Worm (Caenorhabditis elegans) whole organism, midembryonic: ENCODE data around the gene Y102A5C.2.

ENCODE experiments used
- T22C8.4 ChIP-seq: fragments of 200-800 bp; sonication (Bioruptor generic); IDR thresholded peaks from 2 replicates; pipeline ENCODE4 v1.3.6; 2022; ENCODE audit warnings: missing genetic modification characterization, missing compliant biosample characterization
- cog-1 ChIP-seq: sonication (generic microtip); optimal IDR thresholded peaks from 2 replicates; lab custom pipeline; 2016; ENCODE audit warnings: missing genetic modification characterization, missing compliant biosample characterization
- flt-1 ChIP-seq: fragments of 200-800 bp; sonication (Bioruptor generic); IDR thresholded peaks from 2 replicates; pipeline ENCODE4 v1.3.6; 2022; ENCODE audit warnings: missing genetic modification characterization, missing compliant biosample characterization
- klf-2 ChIP-seq: fragments of 200-800 bp; sonication (Bioruptor generic); conservative IDR thresholded peaks from 2 replicates; pipeline ENCODE4 v1.3.6; 2022; ENCODE audit warnings: missing genetic modification reagents, missing genetic modification characterization, missing compliant biosample characterization
- med-1 ChIP-seq: sonication (generic microtip); optimal IDR thresholded peaks from 2 replicates; lab custom pipeline; 2017; ENCODE audit warnings: missing genetic modification characterization, mild to moderate bottlenecking, missing compliant biosample characterization, antibody characterized with exemption, missing genetic modification reagents; ENCODE audit not compliant: insufficient read depth
- tab-1 ChIP-seq: fragments of 200-800 bp; sonication (Bioruptor generic); IDR thresholded peaks from 2 replicates; pipeline ENCODE4 v1.3.6; 2022; ENCODE audit warnings: missing genetic modification characterization, missing compliant biosample characterization
- ztf-23 ChIP-seq: fragments of 200-800 bp; sonication (Bioruptor generic); IDR thresholded peaks from 2 replicates; pipeline ENCODE4 v1.3.6; 2022; ENCODE audit warnings: missing genetic modification reagents, missing genetic modification characterization, missing compliant biosample characterization
- ztf-29 ChIP-seq: fragments of 200-800 bp; sonication (Bioruptor generic); IDR thresholded peaks from 2 replicates; pipeline ENCODE4 v1.3.6; 2022; ENCODE audit warnings: missing genetic modification reagents, missing genetic modification characterization, missing compliant biosample characterization

ce11 chrV:16884744-16885143, 33.8 kb upstream of the Y102A5C.2 start, which contains the start of gene F09C6.13:
- no peak for TF ChIP-seq flt-1
- TF ChIP-seq tab-1, result no peak
- TF ChIP-seq T22C8.4, result no peak
- no peak for TF ChIP-seq klf-2 (GFP tag; lab: Robert Waterston, UW)
- TF ChIP-seq cog-1 (tag; lab: Kevin White, UChicago), result no peak
- TF ChIP-seq ztf-23 (GFP tag; lab: Robert Waterston, UW), result no peak
- TF ChIP-seq ztf-29, result no peak
- TF ChIP-seq med-1 (GFP tag; lab: Kevin White, UChicago), result no peak
